Worm (Caenorhabditis elegans): Measurements from ENCODE around the gene C45B11.9.

- no peak for TF ChIP-seq pbrm-1 (GFP tag; IDR thresholded peaks at IDR 0.05)
- TF ChIP-seq snpc-4 (GFP tag; optimal IDR thresholded peaks at IDR 0.05) = no peak
- TF ChIP-seq snpc-4 (tag; optimal IDR thresholded peaks at IDR 0.05) = no peak
- TF ChIP-seq mes-4 (tag; optimal IDR thresholded peaks at IDR 0.05) = no peak
- no peak for TF ChIP-seq C17E4.6 (GFP tag; IDR thresholded peaks at IDR 0.05)
- no peak for TF ChIP-seq hmg-1.2 (GFP tag; IDR thresholded peaks at IDR 0.05)
- no peak for TF ChIP-seq die-1 (tag; optimal IDR thresholded peaks at IDR 0.05)
- no peak for TF ChIP-seq ztf-28 (GFP tag; IDR thresholded peaks at IDR 0.05)
- no peak for TF ChIP-seq xnd-1 (tag; optimal IDR thresholded peaks at IDR 0.05)
Observed at ce11 chrV:11040473-11040872, 353 bp downstream of the C45B11.9 start, which contains the start of gene C45B11.8.
